Worm (Caenorhabditis elegans): ENCODE measurements around the gene mdt-8.

DNA sequence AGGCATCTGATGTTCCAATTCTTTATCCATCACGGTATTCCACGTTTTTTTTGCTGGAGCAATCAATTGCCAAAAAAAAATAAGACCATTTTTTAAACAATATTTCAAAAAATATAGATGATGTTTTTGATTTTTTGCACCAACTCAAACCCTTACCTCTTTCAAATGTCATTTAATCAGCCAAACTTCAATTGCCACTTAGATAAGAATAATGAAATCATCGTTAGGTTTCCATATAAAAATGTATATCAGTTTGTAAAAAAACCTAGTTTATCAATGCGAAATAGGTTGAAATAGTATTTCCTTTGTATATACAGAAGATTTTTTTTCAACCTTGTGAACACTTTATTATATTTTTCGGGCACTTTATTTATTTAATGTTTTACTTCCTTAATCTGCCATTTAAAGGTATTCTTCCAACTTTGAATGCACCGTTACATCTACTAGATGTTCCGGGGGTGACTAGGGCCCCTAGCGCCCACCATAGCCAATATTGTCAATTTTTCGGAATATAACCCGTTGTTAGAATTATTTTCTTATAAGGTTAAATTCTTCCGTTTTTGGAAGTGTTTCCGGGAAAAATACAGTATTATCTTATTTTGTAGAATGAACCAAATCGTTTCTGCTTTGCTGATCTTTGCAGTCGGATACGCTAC lies 35.7 kb upstream of the mdt-8 start, which contains the start of the genes F54D5.23 and F54D5.4:
- TF ChIP-seq unc-86 (tag; optimal IDR thresholded peaks at IDR 0.05) (no peak), K02D7.2 (tag; optimal IDR thresholded peaks at IDR 0.05) (no peak), nfya-1 (tag; optimal IDR thresholded peaks at IDR 0.05) (no peak), dmd-4 (tag; optimal IDR thresholded peaks at IDR 0.05; ENCODE audit: borderline replicate concordance) (no peak), ceh-14 (tag; optimal IDR thresholded peaks at IDR 0.05) (no peak), ceh-34 (tag; optimal IDR thresholded peaks at IDR 0.05) (no peak), unc-42 (tag; optimal IDR thresholded peaks at IDR 0.05) (no peak), ceh-30 (tag; optimal IDR thresholded peaks at IDR 0.05) (no peak), ceh-24 (tag; optimal IDR thresholded peaks at IDR 0.05) (no peak), hlh-8 (tag; optimal IDR thresholded peaks at IDR 0.05) (no peak), T23F11.4 (GFP tag; optimal IDR thresholded peaks at IDR 0.05) (no peak)

All from whole organism, late embryonic.